Fruit fly (Drosophila melanogaster): ENCODE data around the gene Gr98c.
A peak's percentile ranks its signal among the peaks of the same experiment; 100 is the strongest.

The Gr98c gene

DNA sequence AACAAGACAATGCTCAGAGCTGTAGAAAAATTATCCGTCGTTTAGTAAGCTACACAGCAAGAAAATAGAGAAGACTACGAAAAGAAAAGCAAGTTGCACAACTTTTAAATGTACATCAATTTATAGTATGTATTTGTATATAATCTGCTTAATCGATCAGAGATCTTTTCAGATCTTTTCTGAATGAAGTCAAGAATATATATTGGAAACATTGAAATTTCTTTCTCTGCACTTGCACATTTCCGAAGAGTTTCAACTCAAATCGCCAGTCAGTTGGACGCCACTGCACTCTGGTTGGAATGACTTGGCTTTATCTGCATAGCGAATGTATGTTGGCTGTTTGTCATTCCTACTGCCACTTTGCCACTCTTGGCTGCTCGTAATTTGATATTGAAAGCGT is 9.7 kb downstream of the Gr98c start (continued):
- peak; percentile 78 for TF ChIP-seq CG10631 (GFP tag; optimal IDR thresholded peaks at IDR 0.05)
- TF ChIP-seq vri (GFP tag; optimal IDR thresholded peaks at IDR 0.05), result peak; percentile 38
- TF ChIP-seq CG11294 (GFP tag; IDR thresholded peaks at IDR 0.05), result peak; percentile 69; the same call in 1 of the 2 replicates
- TF ChIP-seq CG8119 (GFP tag; IDR thresholded peaks at IDR 0.05), result peak; percentile 90
- TF ChIP-seq Gug (GFP tag; IDR thresholded peaks at IDR 0.05), result peak; percentile 81
- TF ChIP-seq salr (GFP tag; optimal IDR thresholded peaks at IDR 0.05), result peak; percentile 29 to 64
- no peak for TF ChIP-seq dsx (GFP tag; optimal IDR thresholded peaks at IDR 0.05; ENCODE audit: poor library complexity, severe bottlenecking)
- peak; percentile 93 for TF ChIP-seq CG15336 (GFP tag; IDR thresholded peaks at IDR 0.05)
- peak; percentile 57 for TF ChIP-seq Blimp-1 (GFP tag; optimal IDR thresholded peaks at IDR 0.05)
- TF ChIP-seq esn (GFP tag; optimal IDR thresholded peaks at IDR 0.05), result peak; percentile 91
- TF ChIP-seq CG6792 (GFP tag; optimal IDR thresholded peaks at IDR 0.05), result peak; percentile 89
- peak; percentile 91 for TF ChIP-seq acj6 (GFP tag; optimal IDR thresholded peaks at IDR 0.05)
- TF ChIP-seq Eip78C (GFP tag), result peak; percentile 97
- TF ChIP-seq OdsH (GFP tag; optimal IDR thresholded peaks at IDR 0.05), result peak; percentile 88
- TF ChIP-seq CG8632 (GFP tag; optimal IDR thresholded peaks at IDR 0.05), result peak; percentile 84
- peak; percentile 75 for TF ChIP-seq CG4318 (GFP tag; optimal IDR thresholded peaks at IDR 0.05)
- peak; percentile 89 for TF ChIP-seq topi (GFP tag; optimal IDR thresholded peaks at IDR 0.05)
- TF ChIP-seq Smox (GFP tag; optimal IDR thresholded peaks at IDR 0.05), result peak; percentile 83
- TF ChIP-seq CG6854 (GFP tag; optimal IDR thresholded peaks at IDR 0.05), result peak; percentile 52
- peak; percentile 67 for TF ChIP-seq fd85E (GFP tag; optimal IDR thresholded peaks at IDR 0.05)
- TF ChIP-seq Eip93F (GFP tag; optimal IDR thresholded peaks at IDR 0.05), result no peak
- peak; percentile 85 for TF ChIP-seq achi (GFP tag; optimal IDR thresholded peaks at IDR 0.05)
- TF ChIP-seq CG34406 (GFP tag; optimal IDR thresholded peaks at IDR 0.05), result peak; percentile 89
- TF ChIP-seq CG3032 (tag; optimal IDR thresholded peaks at IDR 0.05), result peak; percentile 65
- peak; percentile 87 for TF ChIP-seq Eip75B (GFP tag; optimal IDR thresholded peaks at IDR 0.05)
- TF ChIP-seq CG6808 (GFP tag; optimal IDR thresholded peaks at IDR 0.05), result peak; percentile 57

DNA sequence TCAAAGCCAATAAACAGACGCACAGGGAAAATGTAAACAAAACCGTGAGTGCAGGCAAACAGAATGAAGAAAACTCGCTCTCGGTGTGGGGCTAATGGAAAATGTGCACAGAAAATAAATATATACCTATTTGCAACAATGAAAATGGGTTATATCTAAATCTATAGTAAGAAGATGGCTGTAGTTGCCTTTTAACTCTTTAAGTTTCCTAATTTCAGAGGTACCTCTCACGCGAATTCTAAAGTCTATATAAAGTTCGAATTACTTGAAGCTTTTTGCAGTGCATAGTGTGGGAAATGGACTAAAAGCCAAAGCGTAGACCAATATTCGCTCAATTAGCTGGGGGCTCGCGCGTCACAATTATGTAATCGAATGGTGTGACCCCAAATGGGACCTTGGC is 10.7 kb downstream of the Gr98c start:
- TF ChIP-seq topi (GFP tag; optimal IDR thresholded peaks at IDR 0.05) (no peak), CG6276 (GFP tag; optimal IDR thresholded peaks at IDR 0.05) (peak; percentile 90), fd85E (GFP tag; optimal IDR thresholded peaks at IDR 0.05) (no peak), CG15336 (GFP tag; IDR thresholded peaks at IDR 0.05) (peak; percentile 94), CG10669 (GFP tag; optimal IDR thresholded peaks at IDR 0.05) (peak; percentile 26), Ets21C (GFP tag; optimal IDR thresholded peaks at IDR 0.05) (no peak), lz (GFP tag; optimal IDR thresholded peaks at IDR 0.05) (peak; percentile 2), salr (GFP tag; optimal IDR thresholded peaks at IDR 0.05) (peak in 1 of 2 experiments; percentile 69), Hr4 (GFP tag; optimal IDR thresholded peaks at IDR 0.05) (peak; percentile 91), esn (GFP tag; optimal IDR thresholded peaks at IDR 0.05) (no peak), dac (GFP tag; optimal IDR thresholded peaks at IDR 0.05) (peak; percentile 81), CG3032 (tag; optimal IDR thresholded peaks at IDR 0.05) (peak; percentile 33), CG7368 (GFP tag; optimal IDR thresholded peaks at IDR 0.05) (peak; percentile 44), Eip75B (GFP tag; optimal IDR thresholded peaks at IDR 0.05) (peak; percentile 49), CG16779 (tag; optimal IDR thresholded peaks at IDR 0.05) (peak; percentile 32), CG6163 (GFP tag; IDR thresholded peaks at IDR 0.05) (peak; percentile 84), Met (GFP tag; optimal IDR thresholded peaks at IDR 0.05) (peak; percentile 46), CG1621 (tag; optimal IDR thresholded peaks at IDR 0.05) (peak; percentile 13), CG10631 (GFP tag; optimal IDR thresholded peaks at IDR 0.05) (peak; percentile 73), cyc (GFP tag; optimal IDR thresholded peaks at IDR 0.05) (no peak), CG11902 (GFP tag; optimal IDR thresholded peaks at IDR 0.05) (no peak), fd59A (GFP tag; optimal IDR thresholded peaks at IDR 0.05) (peak; percentile 20), CG11294 (GFP tag; IDR thresholded peaks at IDR 0.05) (peak; percentile 89), CG3919 (GFP tag; optimal IDR thresholded peaks at IDR 0.05) (peak; percentile 77), Eip93F (GFP tag; optimal IDR thresholded peaks at IDR 0.05) (no peak), net (GFP tag; optimal IDR thresholded peaks at IDR 0.05) (peak; percentile 80), Lpt (GFP tag; optimal IDR thresholded peaks at IDR 0.05) (peak; percentile 85), Sox102F (GFP tag; optimal IDR thresholded peaks at IDR 0.05) (no peak), CG4318 (GFP tag; optimal IDR thresholded peaks at IDR 0.05) (peak; percentile 83), CG8119 (GFP tag; IDR thresholded peaks at IDR 0.05) (peak; percentile 92), CG31627 (GFP tag; optimal IDR thresholded peaks at IDR 0.05) (peak; percentile 12), Hr39 (GFP tag; optimal IDR thresholded peaks at IDR 0.05) (peak; percentile 27), CG9139 (GFP tag; optimal IDR thresholded peaks at IDR 0.05) (no peak), Smox (GFP tag; optimal IDR thresholded peaks at IDR 0.05) (no peak), svp (GFP tag) (no peak), Eip78C (GFP tag) (peak; percentile 88), Blimp-1 (GFP tag; optimal IDR thresholded peaks at IDR 0.05) (no peak), Sox14 (GFP tag; optimal IDR thresholded peaks at IDR 0.05) (peak; percentile 71)
